Worm (Caenorhabditis elegans) whole organism, mixed stage, embryonic: Measurements from ENCODE around the gene rpl-26.

Experiments
- pha-4 ChIP-seq: fragments of 150-350 bp; optimal IDR thresholded peaks from 2 replicates; lab custom pipeline; 2018; ENCODE audit warnings: missing biosample characterization, missing genetic modification reagents, missing genetic modification characterization
- unc-62 ChIP-seq: fragments of 150-350 bp; optimal IDR thresholded peaks from 2 replicates; lab custom pipeline; 2014; ENCODE audit warnings: missing biosample characterization, missing genetic modification reagents, missing genetic modification characterization

DNA sequence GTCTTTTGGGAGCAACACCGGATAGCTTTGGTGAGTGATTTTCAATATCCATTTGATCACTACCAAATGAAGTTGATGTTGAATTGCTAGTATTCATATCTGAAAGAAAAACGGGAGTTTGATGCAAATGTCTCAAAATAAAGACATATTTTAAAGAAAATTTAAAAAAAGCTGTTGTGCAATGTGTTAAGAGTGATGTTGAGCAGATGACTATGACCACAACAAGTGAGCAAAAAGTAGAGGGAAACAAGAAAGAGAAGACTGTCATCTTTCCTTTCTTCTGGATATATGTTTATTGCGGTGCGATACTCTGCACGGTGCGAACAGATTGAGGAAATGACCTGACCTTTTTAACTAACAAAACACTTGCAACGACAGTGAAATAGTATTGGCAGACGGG, 20.8 kb downstream of the rpl-26 start, which contains the start of gene T22C8.4:
- no peak for TF ChIP-seq unc-62 (GFP tag; lab: Kevin White, UChicago)
- no peak for TF ChIP-seq pha-4 (tag; lab: Kevin White, UChicago)
